Fruit fly (Drosophila melanogaster): ENCODE results near the gene CG11076.
A peak's percentile ranks its signal among the peaks of the same experiment; 100 is the strongest.

dm6 chr4:1053653-1054163, 22.2 kb upstream of the CG11076 start, which contains the start of gene CaMKII:
- no peak for TF ChIP-seq pan (optimal IDR thresholded peaks at IDR 0.05)
- no peak for TF ChIP-seq pan (GFP tag; optimal IDR thresholded peaks at IDR 0.05 in 1 of 2, IDR thresholded peaks at IDR 0.05 in 1 of 2)
- TF ChIP-seq ara (GFP tag; IDR thresholded peaks at IDR 0.05) = no peak
- no peak for TF ChIP-seq repo (GFP tag; optimal IDR thresholded peaks at IDR 0.05)
- no peak for TF ChIP-seq cad (GFP tag; optimal IDR thresholded peaks at IDR 0.05)
- TF ChIP-seq wor (GFP tag; IDR thresholded peaks at IDR 0.05) = no peak
- no peak for TF ChIP-seq aop (GFP tag; IDR thresholded peaks at IDR 0.05)
- TF ChIP-seq D19A (tag; optimal IDR thresholded peaks at IDR 0.05) = no peak
- peak; percentile 13 for TF ChIP-seq pzg (GFP tag; optimal IDR thresholded peaks at IDR 0.05)
- TF ChIP-seq Abd-B (GFP tag; optimal IDR thresholded peaks at IDR 0.05) = no peak
- no peak for TF ChIP-seq CG13123 (GFP tag; optimal IDR thresholded peaks at IDR 0.05)
- no peak for TF ChIP-seq CG11456 (GFP tag; IDR thresholded peaks at IDR 0.05)
- TF ChIP-seq Awh (GFP tag; IDR thresholded peaks at IDR 0.05) = no peak

All from whole organism, embryonic.